Comparison of ENCODE assay signal across 4 fruit fly cellular contexts in genomic region chr2L:9912570-9913260, dm6.
TF ChIP-seq lines count a peak whose summit lies in the region.

TSS of gene Etl1 (minus strand) at chr2L:9912608.
TSS of gene Srp54 (plus strand) at chr2L:9912911.

- peak; percentile 3 for TF ChIP-seq CTCF in whole organism, embryonic (GFP tag; optimal IDR thresholded peaks at IDR 0.05; lab: Kevin White, UChicago)

TF ChIP-seq in whole organism, adult, 20 proteins besides CTCF, POLR2A, EP300 and RAD21:
- TF ChIP-seq pad (GFP tag; optimal IDR thresholded peaks at IDR 0.05; lab: Kevin White, UChicago) (no peak), CG7045 (GFP tag; optimal IDR thresholded peaks at IDR 0.05; lab: Kevin White, UChicago) (no peak), ovo (GFP tag; optimal IDR thresholded peaks at IDR 0.05; lab: Kevin White, UChicago) (no peak), CG5204 (GFP tag; optimal IDR thresholded peaks at IDR 0.05; lab: Kevin White, UChicago) (no peak), Hr96 (GFP tag; optimal IDR thresholded peaks at IDR 0.05; lab: Kevin White, UChicago) (peak; percentile 21), cnc (optimal IDR thresholded peaks at IDR 0.05; lab: Kevin White, UChicago) (no peak), Mnt (GFP tag; optimal IDR thresholded peaks at IDR 0.05; lab: Kevin White, UChicago) (peak; percentile 17), CG14711 (tag; optimal IDR thresholded peaks at IDR 0.05; lab: Kevin White, UChicago) (peak; percentile 95)

TF ChIP-seq in whole organism, embryonic, 481 proteins besides CTCF, POLR2A, EP300 and RAD21 (continues in another document):
- TF ChIP-seq sug (tag; optimal IDR thresholded peaks at IDR 0.05; lab: Kevin White, UChicago) = peak; percentile 9
- no peak for TF ChIP-seq chinmo (GFP tag; IDR thresholded peaks at IDR 0.05; lab: Robert Waterston, UW; ENCODE audit: partially characterized antibody)
- no peak for TF ChIP-seq CG8478 (optimal IDR thresholded peaks at IDR 0.05; lab: Kevin White, UChicago)
- no peak for TF ChIP-seq NFAT (GFP tag; IDR thresholded peaks at IDR 0.05; lab: Robert Waterston, UW)
- no peak for TF ChIP-seq CG7556 (GFP tag; optimal IDR thresholded peaks at IDR 0.05; lab: Kevin White, UChicago)
- TF ChIP-seq CG8290 (GFP tag; optimal IDR thresholded peaks at IDR 0.05; lab: Kevin White, UChicago) = peak; percentile 10
- TF ChIP-seq CG8290 (tag; optimal IDR thresholded peaks at IDR 0.05; lab: Kevin White, UChicago) = no peak
- TF ChIP-seq sob (GFP tag; IDR thresholded peaks at IDR 0.05; lab: Robert Waterston, UW) = no peak
- TF ChIP-seq CG14441 (GFP tag; IDR thresholded peaks at IDR 0.05; lab: Robert Waterston, UW) = no peak
- no peak for TF ChIP-seq CG34376 (GFP tag; optimal IDR thresholded peaks at IDR 0.05; lab: Kevin White, UChicago)
- TF ChIP-seq CG6254 (GFP tag; optimal IDR thresholded peaks at IDR 0.05; lab: Kevin White, UChicago) = no peak
- 0 out of 3 replicates have a peak, but pooled peaks have one; percentile 21 for TF ChIP-seq row (GFP tag; IDR thresholded peaks at IDR 0.05; lab: Robert Waterston, UW)
- TF ChIP-seq Opbp (GFP tag; IDR thresholded peaks at IDR 0.05; lab: Robert Waterston, UW; ENCODE audit: partially characterized antibody) = peak; percentile 4; the same call in 1 of the 3 replicates
- TF ChIP-seq Med (GFP tag; lab: Kevin White, UChicago) = peak; percentile 66
- TF ChIP-seq crc (GFP tag; optimal IDR thresholded peaks at IDR 0.05; lab: Kevin White, UChicago) = no peak
- no peak for TF ChIP-seq en (GFP tag; optimal IDR thresholded peaks at IDR 0.05; lab: Kevin White, UChicago)
- no peak for TF ChIP-seq jumu (GFP tag; optimal IDR thresholded peaks at IDR 0.05; lab: Kevin White, UChicago)
- TF ChIP-seq slou (GFP tag; optimal IDR thresholded peaks at IDR 0.05; lab: Kevin White, UChicago) = no peak
- TF ChIP-seq Hr51 (GFP tag; optimal IDR thresholded peaks at IDR 0.05; lab: Kevin White, UChicago) = no peak
- no peak for TF ChIP-seq CG6689 (GFP tag; IDR thresholded peaks at IDR 0.05; lab: Robert Waterston, UW)
- TF ChIP-seq NK7.1 (GFP tag; optimal IDR thresholded peaks at IDR 0.05; lab: Kevin White, UChicago) = no peak
- no peak for TF ChIP-seq CG12219 (GFP tag; optimal IDR thresholded peaks at IDR 0.05; lab: Kevin White, UChicago)
- no peak for TF ChIP-seq CG10565 (GFP tag; optimal IDR thresholded peaks at IDR 0.05; lab: Kevin White, UChicago)
- TF ChIP-seq Dbx (GFP tag; IDR thresholded peaks at IDR 0.05; lab: Robert Waterston, UW) = no peak
- no peak for TF ChIP-seq CG17385 (GFP tag; optimal IDR thresholded peaks at IDR 0.05; lab: Kevin White, UChicago)
- TF ChIP-seq sqz (GFP tag; optimal IDR thresholded peaks at IDR 0.05; lab: Kevin White, UChicago) = no peak
- TF ChIP-seq phol (tag; optimal IDR thresholded peaks at IDR 0.05; lab: Kevin White, UChicago) = peak; percentile 42
- TF ChIP-seq NC2β (GFP tag; optimal IDR thresholded peaks at IDR 0.05; lab: Kevin White, UChicago) = no peak
- no peak for TF ChIP-seq Blimp-1 (GFP tag; optimal IDR thresholded peaks at IDR 0.05; lab: Kevin White, UChicago)

TF ChIP-seq in whole organism, prepupa, 60 proteins besides CTCF, POLR2A, EP300 and RAD21:
- TF ChIP-seq net (GFP tag; optimal IDR thresholded peaks at IDR 0.05; lab: Kevin White, UChicago) (no peak), Hr39 (GFP tag; optimal IDR thresholded peaks at IDR 0.05; lab: Kevin White, UChicago) (no peak), Sox14 (GFP tag; optimal IDR thresholded peaks at IDR 0.05; lab: Kevin White, UChicago) (peak; percentile 17), CG6792 (GFP tag; optimal IDR thresholded peaks at IDR 0.05; lab: Kevin White, UChicago) (no peak), cyc (GFP tag; optimal IDR thresholded peaks at IDR 0.05; lab: Kevin White, UChicago) (no peak), CG8119 (GFP tag; IDR thresholded peaks at IDR 0.05; lab: Robert Waterston, UW) (no peak), CG16779 (tag; optimal IDR thresholded peaks at IDR 0.05; lab: Kevin White, UChicago) (no peak), Blimp-1 (GFP tag; optimal IDR thresholded peaks at IDR 0.05; lab: Kevin White, UChicago) (no peak), Eip78C (GFP tag; lab: Kevin White, UChicago) (peak; percentile 52), Lpt (GFP tag; optimal IDR thresholded peaks at IDR 0.05; lab: Kevin White, UChicago) (no peak), CG3919 (GFP tag; optimal IDR thresholded peaks at IDR 0.05; lab: Kevin White, UChicago) (peak; percentile 22), Smox (GFP tag; optimal IDR thresholded peaks at IDR 0.05; lab: Kevin White, UChicago) (no peak), CG3032 (tag; optimal IDR thresholded peaks at IDR 0.05; lab: Kevin White, UChicago) (peak; percentile 5), esn (GFP tag; optimal IDR thresholded peaks at IDR 0.05; lab: Kevin White, UChicago) (peak; percentile 11), salr (GFP tag; optimal IDR thresholded peaks at IDR 0.05; lab: Kevin White, UChicago) (no peak), CG1621 (tag; optimal IDR thresholded peaks at IDR 0.05; lab: Kevin White, UChicago) (no peak), CG8319 (GFP tag; optimal IDR thresholded peaks at IDR 0.05; lab: Kevin White, UChicago) (no peak), CG34406 (GFP tag; optimal IDR thresholded peaks at IDR 0.05; lab: Kevin White, UChicago) (no peak), lz (GFP tag; optimal IDR thresholded peaks at IDR 0.05; lab: Kevin White, UChicago) (peak; percentile 3), CG4318 (GFP tag; optimal IDR thresholded peaks at IDR 0.05; lab: Kevin White, UChicago) (no peak), CG6276 (GFP tag; optimal IDR thresholded peaks at IDR 0.05; lab: Kevin White, UChicago) (no peak)

TF ChIP-seq in whole organism, wandering third instar larva, 38 proteins besides CTCF, POLR2A, EP300 and RAD21:
- TF ChIP-seq Hr83 (GFP tag; optimal IDR thresholded peaks at IDR 0.05; lab: Kevin White, UChicago; ENCODE audit: poor library complexity, severe bottlenecking) (peak; percentile 2), Rel (GFP tag; optimal IDR thresholded peaks at IDR 0.05; lab: Kevin White, UChicago) (no peak), Rel (tag; optimal IDR thresholded peaks at IDR 0.05; lab: Kevin White, UChicago) (peak; percentile 1), Hnf4 (GFP tag; optimal IDR thresholded peaks at IDR 0.05; lab: Kevin White, UChicago) (peak; percentile 31), Myc (optimal IDR thresholded peaks at IDR 0.05; lab: Kevin White, UChicago) (peak; percentile 2), h (GFP tag; optimal IDR thresholded peaks at IDR 0.05; lab: Kevin White, UChicago) (peak; percentile 13), dsf (GFP tag; optimal IDR thresholded peaks at IDR 0.05; lab: Kevin White, UChicago; ENCODE audit: borderline replicate concordance) (no peak), tai (GFP tag; optimal IDR thresholded peaks at IDR 0.05; lab: Kevin White, UChicago) (no peak), Jra (GFP tag; optimal IDR thresholded peaks at IDR 0.05; lab: Kevin White, UChicago) (peak; percentile 30), foxo (GFP tag; optimal IDR thresholded peaks at IDR 0.05; lab: Kevin White, UChicago) (peak in 1 of 2 experiments; percentile 25), Dfd (GFP tag; optimal IDR thresholded peaks at IDR 0.05; lab: Kevin White, UChicago) (no peak)
